Fruit fly (Drosophila melanogaster) whole organism, pupa: ENCODE measurements around the gene Fntb.
A peak's percentile ranks its signal among the peaks of the same experiment; 100 is the strongest.

Experiments used
- CG10348 ChIP-seq: fragments of 200-800 bp; sonication (Bioruptor generic); IDR thresholded peaks from 2 replicates; pipeline ENCODE4 v1.3.6; 2022; ENCODE audit warnings: missing biosample characterization, missing genetic modification characterization
- CG12605 ChIP-seq: fragments of 200-800 bp; sonication (Bioruptor generic); IDR thresholded peaks from 2 replicates; pipeline ENCODE4 v1.3.6; 2022; ENCODE audit warnings: missing biosample characterization, missing genetic modification characterization
- CG13204 ChIP-seq: fragments of 200-800 bp; sonication (Bioruptor generic); optimal IDR thresholded peaks from 2 replicates; lab custom pipeline; 2018; ENCODE audit warnings: missing biosample characterization, mild to moderate bottlenecking, missing genetic modification characterization, moderate library complexity
- CG14655 ChIP-seq: fragments of 200-800 bp; sonication (Bioruptor generic); optimal IDR thresholded peaks from 3 replicates; lab custom pipeline; 2017; ENCODE audit warnings: mild to moderate bottlenecking, missing biosample characterization, missing genetic modification reagents, missing genetic modification characterization
- CG15710 ChIP-seq: fragments of 200-800 bp; sonication (Bioruptor generic); optimal IDR thresholded peaks from 2 replicates; lab custom pipeline; 2018; ENCODE audit warnings: missing biosample characterization, mild to moderate bottlenecking, missing genetic modification characterization, moderate library complexity
- CG17806 ChIP-seq: fragments of 200-800 bp; sonication (Bioruptor generic); optimal IDR thresholded peaks from 2 replicates; lab custom pipeline; 2018; ENCODE audit warnings: missing biosample characterization, mild to moderate bottlenecking, missing genetic modification characterization, moderate library complexity
- CG32121 ChIP-seq: fragments of 200-800 bp; sonication (Bioruptor generic); IDR thresholded peaks from 2 replicates; pipeline ENCODE4 v1.3.6; 2022; ENCODE audit warnings: missing biosample characterization, missing genetic modification characterization
- CG34367 ChIP-seq: fragments of 200-800 bp; sonication (Bioruptor generic); optimal IDR thresholded peaks from 2 replicates; lab custom pipeline; 2018; ENCODE audit warnings: missing biosample characterization, mild to moderate bottlenecking, missing genetic modification characterization
- CG4496 ChIP-seq: fragments of 200-800 bp; sonication (Bioruptor generic); IDR thresholded peaks from 3 replicates; pipeline ENCODE4 v1.3.6; 2022; ENCODE audit warnings: missing biosample characterization, missing genetic modification characterization
- CG8159 ChIP-seq: fragments of 200-800 bp; sonication (Bioruptor generic); optimal IDR thresholded peaks from 3 replicates; lab custom pipeline; 2018; ENCODE audit warnings: missing biosample characterization, mild to moderate bottlenecking, missing genetic modification characterization, moderate library complexity
- CG8301 ChIP-seq: fragments of 200-800 bp; sonication (Bioruptor generic); optimal IDR thresholded peaks from 2 replicates; lab custom pipeline; 2018; ENCODE audit warnings: missing biosample characterization, mild to moderate bottlenecking, missing genetic modification characterization
- CG9948 ChIP-seq: fragments of 200-800 bp; sonication (Bioruptor generic); optimal IDR thresholded peaks from 2 replicates; lab custom pipeline; 2018; ENCODE audit warnings: missing biosample characterization, mild to moderate bottlenecking, missing genetic modification characterization, moderate library complexity
- D1 ChIP-seq: fragments of 200-800 bp; sonication (Bioruptor generic); optimal IDR thresholded peaks from 2 replicates; lab custom pipeline; 2018; ENCODE audit warnings: missing biosample characterization, mild to moderate bottlenecking, missing genetic modification characterization, moderate library complexity
- EcR ChIP-seq: fragments of 200-800 bp; sonication (Bioruptor generic); optimal IDR thresholded peaks from 3 replicates; lab custom pipeline; 2019; ENCODE audit warnings: missing biosample characterization, missing genetic modification characterization, mild to moderate bottlenecking, moderate library complexity, missing genetic modification reagents
- Ets98B ChIP-seq: fragments of 200-800 bp; sonication (Bioruptor generic); IDR thresholded peaks from 2 replicates; pipeline ENCODE4 v1.3.6; 2022; ENCODE audit warnings: missing biosample characterization, missing genetic modification characterization
- Pif1A ChIP-seq: fragments of 200-800 bp; sonication (Bioruptor generic); optimal IDR thresholded peaks from 3 replicates; lab custom pipeline; 2016; ENCODE audit warnings: missing biosample characterization, missing genetic modification characterization
- Pif1B ChIP-seq: fragments of 200-800 bp; sonication (Bioruptor generic); optimal IDR thresholded peaks from 3 replicates; lab custom pipeline; 2016; ENCODE audit warnings: missing biosample characterization, missing genetic modification characterization
- Snoo ChIP-seq: fragments of 200-800 bp; sonication (Bioruptor generic); optimal IDR thresholded peaks from 3 replicates; lab custom pipeline; 2017; ENCODE audit warnings: missing biosample characterization, mild to moderate bottlenecking, missing genetic modification characterization, inconsistent platforms
- fd96Ca ChIP-seq: fragments of 200-800 bp; sonication (Bioruptor generic); IDR thresholded peaks from 3 replicates; pipeline ENCODE4 v1.3.6; 2022; ENCODE audit warnings: missing biosample characterization, missing genetic modification characterization
- gl ChIP-seq: fragments of 200-800 bp; sonication (Bioruptor generic); optimal IDR thresholded peaks from 2 replicates; lab custom pipeline; 2018; ENCODE audit warnings: missing biosample characterization, mild to moderate bottlenecking, missing genetic modification characterization
- rn ChIP-seq: fragments of 200-800 bp; sonication (Bioruptor generic); IDR thresholded peaks from 2 replicates; pipeline ENCODE4 v1.3.6; 2022; ENCODE audit warnings: missing biosample characterization, missing genetic modification characterization

The Fntb gene

dm6 chr3R:16449187-16449973, 16.6 kb downstream of the Fntb start:
- TF ChIP-seq CG14655 (GFP tag; lab: Kevin White, UChicago): peak; percentile 99
- peak; percentile 99 for TF ChIP-seq CG34367
- TF ChIP-seq D1 (tag; lab: Kevin White, UChicago): peak; percentile 94
- TF ChIP-seq CG9948 (tag; lab: Kevin White, UChicago): peak; percentile 99
- TF ChIP-seq Ets98B (GFP tag; lab: Robert Waterston, UW): peak; percentile 99
- TF ChIP-seq Snoo (tag; lab: Kevin White, UChicago): peak; percentile 89
- peak; percentile 99 for TF ChIP-seq fd96Ca
- peak; percentile 97 for TF ChIP-seq CG13204 (GFP tag; lab: Kevin White, UChicago)
- TF ChIP-seq gl (tag; lab: Kevin White, UChicago): peak; percentile 95
- peak; percentile 77 for TF ChIP-seq EcR (GFP tag; lab: Kevin White, UChicago)
- peak; percentile 99 for TF ChIP-seq CG4496 (GFP tag; lab: Robert Waterston, UW)
- TF ChIP-seq rn (GFP tag; lab: Robert Waterston, UW): peak; percentile 99
- peak; percentile 99 for TF ChIP-seq CG8159 (tag; lab: Kevin White, UChicago)
- peak; percentile 95 for TF ChIP-seq Pif1B (GFP tag; lab: Kevin White, UChicago)
- peak; percentile 98 for TF ChIP-seq CG12605
- TF ChIP-seq CG17806 (tag; lab: Kevin White, UChicago): peak; percentile 99
- TF ChIP-seq CG10348 (GFP tag; lab: Robert Waterston, UW): peak; percentile 97
- TF ChIP-seq CG32121 (GFP tag; lab: Robert Waterston, UW): peak; percentile 98
- peak; percentile 99 for TF ChIP-seq CG15710
- peak; percentile 98 for TF ChIP-seq CG8301
- peak; percentile 99 for TF ChIP-seq Pif1A

dm6 chr3R:16452954-16453587, 20.3 kb downstream of the Fntb start:
- TF ChIP-seq CG4496 (GFP tag; lab: Robert Waterston, UW) (peak; percentile 22; the same call in 1 of the 3 replicates), EcR (GFP tag; lab: Kevin White, UChicago) (peak; percentile 32), CG12605 (no peak)

dm6 chr3R:16453597-16453996, 20.8 kb downstream of the Fntb start, which contains the start of gene Pak3:
Gene Pak3 (minus strand): TSS chr3R:16453821.
- TF ChIP-seq CG14655 (GFP tag; lab: Kevin White, UChicago) (no peak), CG4496 (GFP tag; lab: Robert Waterston, UW) (0 out of 3 replicates have a peak, but pooled peaks have one; percentile 10)

DNA sequence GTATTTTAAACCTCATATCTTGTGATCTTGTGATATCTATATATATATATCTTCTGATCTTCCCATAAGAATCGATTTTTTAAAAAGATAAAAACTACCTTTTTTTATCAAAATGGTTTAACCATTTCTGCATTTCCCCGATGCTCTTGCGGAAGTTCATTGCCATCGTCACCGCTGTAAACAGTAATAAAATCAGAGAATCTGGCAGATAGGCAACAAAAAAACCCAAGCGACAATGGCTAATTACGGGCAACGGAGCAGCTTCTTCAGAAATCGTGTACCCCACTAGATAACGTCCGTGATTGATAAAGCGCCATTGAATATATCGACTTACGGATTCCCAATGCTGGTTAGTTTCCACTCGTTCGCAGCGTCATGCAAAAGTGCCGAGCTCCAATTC, 21.4 kb downstream of the Fntb start, which contains the start of gene CG10405:
TSS of gene CG10405 (plus strand) at position 301 of the 400 bp plus-strand sequence.
- no peak for TF ChIP-seq CG34367
- no peak for TF ChIP-seq CG17806 (tag; lab: Kevin White, UChicago)

- TF ChIP-seq gl (tag; lab: Kevin White, UChicago): no peak
- TF ChIP-seq EcR (GFP tag; lab: Kevin White, UChicago): no peak
- no peak for TF ChIP-seq CG13204 (GFP tag; lab: Kevin White, UChicago)
- no peak for TF ChIP-seq CG12605
- no peak for TF ChIP-seq CG32121 (GFP tag; lab: Robert Waterston, UW)
- TF ChIP-seq Pif1B (GFP tag; lab: Kevin White, UChicago): no peak
- no peak for TF ChIP-seq CG15710
- TF ChIP-seq CG4496 (GFP tag; lab: Robert Waterston, UW): no peak
- no peak for TF ChIP-seq fd96Ca
- TF ChIP-seq rn (GFP tag; lab: Robert Waterston, UW): no peak
- no peak for TF ChIP-seq Ets98B (GFP tag; lab: Robert Waterston, UW)
These were observed 23.1 kb downstream of the Fntb start, which contains the start of gene CG14883 for dm6 chr3R:16455875-16456274. Gene CG14883 (plus strand): TSS chr3R:16456052.

DNA sequence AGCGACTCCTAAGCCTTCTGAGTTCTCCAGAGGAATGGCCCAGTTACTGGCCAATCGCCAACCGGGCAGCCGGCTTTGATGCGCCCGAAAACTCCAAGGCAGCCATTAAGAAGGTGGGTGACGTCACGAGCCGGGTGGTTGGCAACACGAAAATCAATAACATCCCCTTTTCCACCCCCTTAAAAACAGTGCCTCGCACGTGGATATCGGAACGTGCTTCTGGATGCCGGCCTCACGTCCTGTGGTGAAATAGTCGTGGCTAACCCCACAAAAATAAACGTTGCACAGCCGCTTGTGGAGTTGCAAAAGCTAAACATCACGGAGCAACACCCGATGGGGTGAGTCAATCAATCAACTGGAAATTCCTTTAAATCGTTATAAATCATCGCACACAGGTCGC, 23.8 kb downstream of the Fntb start:
- TF ChIP-seq CG17806 (tag; lab: Kevin White, UChicago) (no peak), CG15710 (no peak), CG12605 (no peak), Pif1A (no peak), CG4496 (GFP tag; lab: Robert Waterston, UW) (no peak), Pif1B (GFP tag; lab: Kevin White, UChicago) (no peak), CG9948 (tag; lab: Kevin White, UChicago) (no peak), CG13204 (GFP tag; lab: Kevin White, UChicago) (no peak), Snoo (tag; lab: Kevin White, UChicago) (no peak), CG8159 (tag; lab: Kevin White, UChicago) (no peak), Ets98B (GFP tag; lab: Robert Waterston, UW) (no peak), CG10348 (GFP tag; lab: Robert Waterston, UW) (no peak), CG34367 (no peak), CG14655 (GFP tag; lab: Kevin White, UChicago) (no peak), D1 (tag; lab: Kevin White, UChicago) (no peak), rn (GFP tag; lab: Robert Waterston, UW) (no peak)
- TF ChIP-seq, all 21 proteins: peak for 0
